Fruit fly (Drosophila melanogaster): ENCODE results near the gene CG7800.
A peak's percentile ranks its signal among the peaks of the same experiment; 100 is the strongest.

The CG7800 gene

dm6 chr3R:8250166-8250733 lies 32.5 kb downstream of the CG7800 start, which contains the start of gene mtg (continued):
- TF ChIP-seq cas (GFP tag; IDR thresholded peaks at IDR 0.05) (no peak), CG7271 (tag; optimal IDR thresholded peaks at IDR 0.05) (no peak), vvl (GFP tag; IDR thresholded peaks at IDR 0.05) (0 out of 2 replicates have a peak, but pooled peaks have one; percentile 10), Jarid2 (GFP tag; optimal IDR thresholded peaks at IDR 0.05) (peak; percentile 65), ap (GFP tag; IDR thresholded peaks at IDR 0.05) (no peak), zen2 (GFP tag; IDR thresholded peaks at IDR 0.05; ENCODE audit: partially characterized antibody) (no peak), lbe (GFP tag; optimal IDR thresholded peaks at IDR 0.05) (no peak), CG11085 (GFP tag; IDR thresholded peaks at IDR 0.05) (no peak), CG12071 (GFP tag; optimal IDR thresholded peaks at IDR 0.05) (no peak), chinmo (GFP tag; IDR thresholded peaks at IDR 0.05; ENCODE audit: partially characterized antibody) (0 out of 4 replicates have a peak, but pooled peaks have one; percentile 35), CG34422 (GFP tag; IDR thresholded peaks at IDR 0.05) (peak; percentile 18; the same call in 1 of the 3 replicates), CG10431 (GFP tag; optimal IDR thresholded peaks at IDR 0.05) (no peak), CG6791 (GFP tag; IDR thresholded peaks at IDR 0.05; ENCODE audit: partially characterized antibody) (no peak), CG8290 (GFP tag; optimal IDR thresholded peaks at IDR 0.05) (no peak), CG8290 (tag; optimal IDR thresholded peaks at IDR 0.05) (peak in 1 of 2 experiments; percentile 15), CG8388 (GFP tag; optimal IDR thresholded peaks at IDR 0.05) (no peak), D19B (GFP tag; optimal IDR thresholded peaks at IDR 0.05) (no peak), hth (optimal IDR thresholded peaks at IDR 0.05) (no peak), Deaf1 (tag; optimal IDR thresholded peaks at IDR 0.05) (peak; percentile 95), CG14014 (GFP tag; IDR thresholded peaks at IDR 0.05) (no peak), Dp (GFP tag; optimal IDR thresholded peaks at IDR 0.05) (no peak), CG4282 (GFP tag; optimal IDR thresholded peaks at IDR 0.05) (no peak), CG13296 (GFP tag; optimal IDR thresholded peaks at IDR 0.05) (no peak), CG13287 (GFP tag; IDR thresholded peaks at IDR 0.05; ENCODE audit: partially characterized antibody) (0 out of 2 replicates have a peak, but pooled peaks have one; percentile 11), CG6254 (GFP tag; optimal IDR thresholded peaks at IDR 0.05) (no peak), dm (GFP tag; optimal IDR thresholded peaks at IDR 0.05) (no peak), Hr39 (optimal IDR thresholded peaks at IDR 0.05) (no peak), sna (GFP tag; IDR thresholded peaks at IDR 0.05; ENCODE audit: partially characterized antibody) (no peak), hbn (GFP tag; IDR thresholded peaks at IDR 0.05; ENCODE audit: partially characterized antibody) (no peak), Ptx1 (GFP tag; IDR thresholded peaks at IDR 0.05) (no peak), CrebB (tag; optimal IDR thresholded peaks at IDR 0.05) (no peak), Meics (GFP tag; optimal IDR thresholded peaks at IDR 0.05) (no peak), CG18262 (tag; optimal IDR thresholded peaks at IDR 0.05) (no peak), Abd-B (GFP tag; optimal IDR thresholded peaks at IDR 0.05) (no peak), CG11504 (tag; optimal IDR thresholded peaks at IDR 0.05) (peak; percentile 59), Dip2 (GFP tag; IDR thresholded peaks at IDR 0.05) (no peak), corto (GFP tag; optimal IDR thresholded peaks at IDR 0.05) (no peak), MESR4 (GFP tag; optimal IDR thresholded peaks at IDR 0.05) (no peak), CG14667 (GFP tag; IDR thresholded peaks at IDR 0.05) (no peak), CG11093 (GFP tag; IDR thresholded peaks at IDR 0.05) (no peak), cg (GFP tag; optimal IDR thresholded peaks at IDR 0.05) (no peak), CG8281 (tag; optimal IDR thresholded peaks at IDR 0.05) (no peak)

Measured in whole organism, embryonic.